Worm (Caenorhabditis elegans) whole organism, early embryonic: ENCODE data around the gene K02D10.4.

ENCODE experiments used
- B0310.2 ChIP-seq: sonication (generic microtip); optimal IDR thresholded peaks from 2 replicates; lab custom pipeline; 2016; ENCODE audit warnings: mild to moderate bottlenecking, missing genetic modification characterization, missing compliant biosample characterization
- F13C5.2 ChIP-seq: sonication (generic microtip); optimal IDR thresholded peaks from 2 replicates; lab custom pipeline; 2017; ENCODE audit warnings: mild to moderate bottlenecking, missing genetic modification characterization, inconsistent platforms, missing compliant biosample characterization
- aly-1 ChIP-seq: sonication (generic microtip); optimal IDR thresholded peaks from 2 replicates; lab custom pipeline; 2016; ENCODE audit warnings: missing genetic modification characterization, missing compliant biosample characterization
- ama-1 ChIP-seq: fragments of 150-350 bp; optimal IDR thresholded peaks from 2 replicates; lab custom pipeline; 2014
- ceh-13 ChIP-seq: fragments of 200-800 bp; sonication (Bioruptor generic); optimal IDR thresholded peaks from 2 replicates; lab custom pipeline; 2018; ENCODE audit warnings: mild to moderate bottlenecking, missing genetic modification characterization, missing compliant biosample characterization
- ceh-36 ChIP-seq: sonication (generic microtip); optimal IDR thresholded peaks from 2 replicates; lab custom pipeline; 2016; ENCODE audit warnings: missing genetic modification characterization, inconsistent platforms, missing compliant biosample characterization
- ets-7 ChIP-seq: sonication (generic microtip); optimal IDR thresholded peaks from 2 replicates; lab custom pipeline; 2016; ENCODE audit warnings: missing genotype, missing genetic modification characterization, missing compliant biosample characterization
- flt-1 ChIP-seq: fragments of 200-800 bp; sonication (Bioruptor generic); IDR thresholded peaks from 2 replicates; pipeline ENCODE4 v1.3.6; 2022; ENCODE audit warnings: missing genetic modification characterization, missing compliant biosample characterization
- hmbx-1 ChIP-seq: sonication (generic microtip); optimal IDR thresholded peaks from 2 replicates; lab custom pipeline; 2016; ENCODE audit warnings: mild to moderate bottlenecking, missing genetic modification characterization, missing compliant biosample characterization
- hmg-4 ChIP-seq: fragments of 200-800 bp; sonication (Bioruptor generic); optimal IDR thresholded peaks from 2 replicates; lab custom pipeline; 2018; ENCODE audit warnings: mild to moderate bottlenecking, missing genetic modification characterization, missing compliant biosample characterization
- hnd-1 ChIP-seq: sonication (generic microtip); optimal IDR thresholded peaks from 2 replicates; lab custom pipeline; 2016; ENCODE audit warnings: missing genetic modification characterization, missing compliant biosample characterization
- pes-1 ChIP-seq: fragments of 200-800 bp; sonication (Bioruptor generic); IDR thresholded peaks from 2 replicates; pipeline ENCODE4 v1.3.6; 2022; ENCODE audit warnings: missing genetic modification reagents, missing genetic modification characterization, missing compliant biosample characterization
- scrt-1 ChIP-seq: fragments of 200-800 bp; sonication (Bioruptor generic); IDR thresholded peaks from 2 replicates; pipeline ENCODE4 v1.3.6; 2022; ENCODE audit warnings: missing genetic modification characterization, missing compliant biosample characterization
- sea-1 ChIP-seq: fragments of 200-800 bp; sonication (Bioruptor generic); conservative IDR thresholded peaks from 2 replicates; pipeline ENCODE4 v1.3.6; 2022; ENCODE audit warnings: missing genetic modification characterization, missing compliant biosample characterization
- tbx-11 ChIP-seq: fragments of 200-800 bp; sonication (Bioruptor generic); IDR thresholded peaks from 2 replicates; pipeline ENCODE4 v1.3.6; 2022; ENCODE audit warnings: missing genetic modification characterization, missing compliant biosample characterization
- tbx-37 ChIP-seq: fragments of 200-800 bp; sonication (Bioruptor generic); conservative IDR thresholded peaks from 2 replicates; pipeline ENCODE4 v1.3.6; 2022; ENCODE audit warnings: missing genetic modification reagents, missing genetic modification characterization, missing compliant biosample characterization
- tra-4 ChIP-seq: sonication (generic microtip); optimal IDR thresholded peaks from 2 replicates; lab custom pipeline; 2017; ENCODE audit warnings: missing genetic modification characterization, missing compliant biosample characterization

K02D10.4 gene

DNA sequence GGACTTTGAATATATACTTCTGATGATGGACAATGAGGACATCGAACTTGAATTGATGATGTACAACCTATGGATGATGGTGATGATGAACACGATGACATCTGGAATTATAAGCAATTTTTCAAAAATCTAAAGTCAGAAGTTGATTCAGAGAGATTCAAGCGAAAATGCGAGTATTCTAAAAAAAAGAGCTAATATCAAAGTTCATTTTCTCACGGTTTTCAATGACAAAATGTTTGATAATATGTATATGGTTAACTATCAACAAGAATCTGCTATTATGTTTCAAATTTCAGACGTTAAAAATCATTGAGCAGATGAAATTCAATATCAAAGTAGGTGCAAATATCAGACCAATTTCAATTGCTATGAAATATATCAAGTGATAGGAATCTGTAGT, at the start of gene K02D10.4:
K02D10.4 (minus strand) TSS at position 101 of the 400 bp plus-strand sequence.
- TF ChIP-seq sea-1 (GFP tag; lab: Robert Waterston, UW) (no peak), tbx-11 (no peak), scrt-1 (GFP tag; lab: Robert Waterston, UW) (no peak), aly-1 (tag; lab: Kevin White, UChicago) (no peak), ceh-13 (GFP tag; lab: Kevin White, UChicago) (no peak), hmg-4 (GFP tag; lab: Kevin White, UChicago) (no peak), tbx-37 (GFP tag; lab: Robert Waterston, UW) (no peak), hnd-1 (tag; lab: Kevin White, UChicago) (no peak), ets-7 (tag; lab: Kevin White, UChicago) (no peak), ama-1 (no peak), hmbx-1 (tag; lab: Kevin White, UChicago) (no peak), tra-4 (tag; lab: Kevin White, UChicago) (no peak)

DNA sequence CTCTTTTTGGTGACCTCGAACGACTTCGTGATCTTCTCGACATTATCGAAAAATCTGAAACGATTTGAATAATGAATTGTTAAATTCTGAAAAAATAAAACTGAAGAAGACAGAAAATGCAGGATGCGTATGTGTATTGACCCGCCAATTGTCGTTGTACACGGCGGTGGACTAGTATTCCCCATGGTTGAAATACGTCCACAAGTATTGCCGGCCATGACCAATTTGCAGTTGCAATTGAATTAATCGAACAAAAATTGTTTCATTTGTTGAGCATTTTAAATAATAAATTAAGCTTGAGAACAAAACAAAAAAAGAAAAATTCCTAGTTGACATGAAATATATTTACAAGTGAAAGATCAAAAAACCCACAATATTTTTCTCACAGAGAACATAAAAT, 49.4 kb upstream of the K02D10.4 start, which contains the start of gene F44E2.3:
F44E2.3 (minus strand) TSS at position 61 of the 400 bp plus-strand sequence.
- TF ChIP-seq ets-7 (tag; lab: Kevin White, UChicago) (no peak), hmg-4 (GFP tag; lab: Kevin White, UChicago) (no peak)

DNA sequence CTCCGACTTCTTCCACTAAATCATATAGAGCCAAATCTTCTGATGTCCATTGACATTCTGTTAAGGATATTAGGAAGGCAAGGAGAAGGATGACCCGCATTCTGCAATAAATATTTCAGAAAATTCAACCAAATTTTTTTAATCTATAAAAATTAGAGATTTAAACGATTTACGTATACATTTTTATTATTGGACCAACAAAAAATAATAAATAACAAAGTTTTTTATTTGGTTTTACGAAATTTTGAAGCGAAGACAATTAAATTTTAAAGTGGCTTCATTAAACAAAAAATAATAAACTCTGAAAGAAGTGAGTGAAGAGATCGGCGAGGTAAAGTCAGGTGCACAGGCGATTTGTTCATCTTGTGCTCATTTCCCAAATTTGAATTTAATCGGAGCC, 47.3 kb upstream of the K02D10.4 start, which contains the start of gene F54F2.9:
F54F2.9 (minus strand) TSS at position 101 of the 400 bp plus-strand sequence.
- TF ChIP-seq tbx-11 (no peak), tra-4 (tag; lab: Kevin White, UChicago) (no peak), flt-1 (no peak), ceh-13 (GFP tag; lab: Kevin White, UChicago) (no peak), hnd-1 (tag; lab: Kevin White, UChicago) (no peak), pes-1 (GFP tag; lab: Robert Waterston, UW) (no peak), tbx-37 (GFP tag; lab: Robert Waterston, UW) (no peak), B0310.2 (tag; lab: Kevin White, UChicago) (no peak), ceh-36 (tag; lab: Kevin White, UChicago) (no peak), hmbx-1 (tag; lab: Kevin White, UChicago) (no peak), hmg-4 (GFP tag; lab: Kevin White, UChicago) (no peak), scrt-1 (GFP tag; lab: Robert Waterston, UW) (no peak), ets-7 (tag; lab: Kevin White, UChicago) (no peak), ama-1 (no peak), F13C5.2 (tag; lab: Kevin White, UChicago) (no peak), aly-1 (tag; lab: Kevin White, UChicago) (no peak), sea-1 (GFP tag; lab: Robert Waterston, UW) (no peak)

DNA sequence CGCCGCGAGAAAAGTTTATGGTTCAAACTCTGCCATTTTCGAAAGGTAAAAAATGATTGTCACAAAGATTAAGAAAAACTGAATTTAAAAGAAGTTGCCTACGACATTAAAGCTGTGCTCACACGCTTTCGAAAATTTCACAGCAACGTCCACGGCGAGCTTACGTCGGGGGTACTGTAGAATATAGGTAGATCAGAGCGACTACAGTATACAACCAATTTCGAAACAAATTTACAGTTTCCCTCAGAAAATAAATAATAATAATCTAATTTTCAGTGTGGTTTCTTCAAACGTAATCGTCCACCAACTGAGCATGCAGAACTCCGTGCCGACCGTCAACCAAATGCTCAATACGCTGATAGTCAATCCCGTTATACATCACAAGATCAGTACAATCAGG, 44.7 kb upstream of the K02D10.4 start:
- no peak for TF ChIP-seq pes-1 (GFP tag; lab: Robert Waterston, UW)
- no peak for TF ChIP-seq ceh-36 (tag; lab: Kevin White, UChicago)
- TF ChIP-seq ets-7 (tag; lab: Kevin White, UChicago) = no peak
- no peak for TF ChIP-seq sea-1 (GFP tag; lab: Robert Waterston, UW)
- TF ChIP-seq tbx-37 (GFP tag; lab: Robert Waterston, UW) = no peak
- TF ChIP-seq aly-1 (tag; lab: Kevin White, UChicago) = no peak
- no peak for TF ChIP-seq flt-1
- no peak for TF ChIP-seq tbx-11

DNA sequence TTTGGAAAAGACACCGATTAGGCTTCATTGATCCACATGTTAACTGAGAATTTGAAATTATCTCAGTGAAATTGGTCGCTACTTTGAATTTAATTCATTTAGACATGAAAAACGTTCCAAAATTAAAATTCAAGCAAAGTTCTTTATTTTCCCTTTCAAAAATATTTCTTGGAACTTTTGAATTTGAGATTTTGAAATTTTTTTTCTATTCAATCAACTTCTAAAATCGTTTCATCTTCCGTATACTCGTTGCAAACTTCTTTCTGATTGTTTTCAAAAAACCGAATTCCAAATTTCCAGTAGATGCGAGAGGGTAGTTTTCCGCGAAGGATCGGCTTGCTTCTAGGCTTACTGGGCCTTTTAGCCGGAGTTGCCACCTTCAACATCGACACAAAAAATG, 38.8 kb upstream of the K02D10.4 start, which contains the start of gene pat-2:
pat-2 (plus strand) TSS at position 301 of the 400 bp plus-strand sequence.
- no peak for TF ChIP-seq pes-1 (GFP tag; lab: Robert Waterston, UW)
- no peak for TF ChIP-seq flt-1
- TF ChIP-seq ceh-13 (GFP tag; lab: Kevin White, UChicago) = no peak
- TF ChIP-seq ceh-36 (tag; lab: Kevin White, UChicago) = no peak
- TF ChIP-seq F13C5.2 (tag; lab: Kevin White, UChicago) = no peak
- TF ChIP-seq hmg-4 (GFP tag; lab: Kevin White, UChicago) = no peak
- no peak for TF ChIP-seq aly-1 (tag; lab: Kevin White, UChicago)
- TF ChIP-seq sea-1 (GFP tag; lab: Robert Waterston, UW) = no peak
- no peak for TF ChIP-seq hnd-1 (tag; lab: Kevin White, UChicago)
- no peak for TF ChIP-seq scrt-1 (GFP tag; lab: Robert Waterston, UW)
- TF ChIP-seq ets-7 (tag; lab: Kevin White, UChicago) = no peak
- TF ChIP-seq ama-1 = no peak
- no peak for TF ChIP-seq B0310.2 (tag; lab: Kevin White, UChicago)
- no peak for TF ChIP-seq tbx-11
- no peak for TF ChIP-seq hmbx-1 (tag; lab: Kevin White, UChicago)

DNA sequence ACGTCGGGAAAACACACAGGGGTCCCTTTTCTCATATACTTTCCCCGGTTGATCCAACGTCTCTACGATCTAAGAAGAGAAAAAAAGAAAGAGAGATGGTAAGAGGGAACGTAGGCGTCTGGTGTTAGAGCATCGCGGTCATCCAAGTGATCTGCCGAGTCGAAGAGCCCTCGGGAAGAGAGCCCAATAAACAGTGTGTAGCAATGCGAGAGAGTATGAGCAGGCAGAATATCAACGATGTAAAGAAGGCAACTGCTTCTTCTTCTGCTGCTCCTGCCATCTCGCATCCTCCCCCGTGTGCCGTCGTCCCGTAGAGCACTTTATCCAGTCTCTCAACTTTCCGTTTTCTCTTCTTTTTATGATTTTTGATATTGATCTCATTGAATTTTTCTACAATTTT, 35.9 kb upstream of the K02D10.4 start:
- TF ChIP-seq aly-1 (tag; lab: Kevin White, UChicago) (no peak), ama-1 (no peak), pes-1 (GFP tag; lab: Robert Waterston, UW) (no peak), scrt-1 (GFP tag; lab: Robert Waterston, UW) (no peak), tra-4 (tag; lab: Kevin White, UChicago) (no peak), ceh-36 (tag; lab: Kevin White, UChicago) (no peak), hmg-4 (GFP tag; lab: Kevin White, UChicago) (no peak), flt-1 (no peak), hnd-1 (tag; lab: Kevin White, UChicago) (no peak), ceh-13 (GFP tag; lab: Kevin White, UChicago) (no peak), B0310.2 (tag; lab: Kevin White, UChicago) (no peak), sea-1 (GFP tag; lab: Robert Waterston, UW) (no peak), tbx-11 (no peak), hmbx-1 (tag; lab: Kevin White, UChicago) (no peak), ets-7 (tag; lab: Kevin White, UChicago) (no peak)

DNA sequence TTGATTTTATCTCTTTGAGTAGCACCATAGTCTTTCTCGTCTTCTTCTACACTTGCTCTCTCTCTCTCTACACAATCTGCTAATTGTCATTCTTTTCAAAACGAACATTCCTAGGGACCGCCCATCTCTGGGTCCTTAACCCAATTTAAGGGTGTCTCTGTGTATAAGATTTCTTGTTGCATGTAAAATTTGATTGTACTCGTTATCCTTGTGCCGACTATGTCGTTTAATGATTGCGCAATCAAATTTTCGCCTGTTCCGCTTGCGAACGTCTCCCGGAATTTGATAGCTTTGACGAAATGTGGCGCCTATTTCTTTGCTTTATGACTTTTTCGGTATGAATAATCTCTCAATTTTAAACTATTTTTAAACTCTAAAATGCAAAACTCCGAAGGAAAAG, 31.3 kb upstream of the K02D10.4 start:
- TF ChIP-seq hmbx-1 (tag; lab: Kevin White, UChicago) (no peak), aly-1 (tag; lab: Kevin White, UChicago) (no peak), hmg-4 (GFP tag; lab: Kevin White, UChicago) (no peak), tbx-11 (no peak), F13C5.2 (tag; lab: Kevin White, UChicago) (no peak), tbx-37 (GFP tag; lab: Robert Waterston, UW) (no peak), ceh-13 (GFP tag; lab: Kevin White, UChicago) (no peak), ceh-36 (tag; lab: Kevin White, UChicago) (no peak), ets-7 (tag; lab: Kevin White, UChicago) (no peak)
